Worm (Caenorhabditis elegans) whole organism, late embryonic: ENCODE measurements around the gene fbxc-50.

Experiments used
- C08G9.2 ChIP-seq: sonication (generic microtip); optimal IDR thresholded peaks from 2 replicates; lab custom pipeline; 2016; ENCODE audit warnings: mild to moderate bottlenecking, missing genetic modification characterization, moderate library complexity, missing compliant biosample characterization
- ama-1 ChIP-seq: fragments of 150-350 bp; optimal IDR thresholded peaks from 2 replicates; lab custom pipeline; 2014
- elt-4 ChIP-seq: sonication (generic microtip); optimal IDR thresholded peaks from 2 replicates; lab custom pipeline; 2016; ENCODE audit warnings: missing genetic modification characterization, missing compliant biosample characterization
- madf-2 ChIP-seq: sonication (generic microtip); optimal IDR thresholded peaks from 2 replicates; lab custom pipeline; 2017; ENCODE audit warnings: missing genetic modification characterization, missing compliant biosample characterization
- pag-3 ChIP-seq: sonication (generic microtip); optimal IDR thresholded peaks from 2 replicates; lab custom pipeline; 2016; ENCODE audit warnings: missing compliant biosample characterization, missing genetic modification characterization, borderline replicate concordance
- rnt-1 ChIP-seq: sonication (generic microtip); optimal IDR thresholded peaks from 2 replicates; lab custom pipeline; 2016; ENCODE audit warnings: missing genetic modification characterization, missing compliant biosample characterization

DNA sequence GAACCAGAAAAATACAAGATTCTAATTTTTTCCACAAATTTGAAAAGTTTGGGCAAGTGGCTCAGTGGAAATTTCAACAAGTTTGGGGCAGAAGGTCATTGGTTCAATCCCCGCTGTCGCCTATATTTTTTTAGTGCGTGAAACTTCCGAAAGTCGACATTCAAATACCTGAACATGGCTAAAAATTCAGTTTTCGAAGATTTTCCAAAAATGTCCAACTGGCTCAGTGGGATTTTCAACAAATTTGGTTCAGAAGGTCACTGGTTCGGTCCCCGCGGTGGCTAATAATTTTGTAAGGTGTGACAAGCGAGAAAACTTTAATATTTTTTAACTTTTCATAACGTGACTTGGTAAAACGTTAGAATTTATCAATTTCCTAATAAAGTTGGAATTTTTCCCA lies 16.8 kb upstream of the fbxc-50 start:
- no peak for TF ChIP-seq pag-3 (tag; lab: Kevin White, UChicago)
- TF ChIP-seq C08G9.2 (tag; lab: Kevin White, UChicago) = no peak
- no peak for TF ChIP-seq ama-1 (lab: Kevin White, UChicago)
- no peak for TF ChIP-seq rnt-1
- no peak for TF ChIP-seq madf-2 (tag; lab: Kevin White, UChicago)
- no peak for TF ChIP-seq elt-4 (tag; lab: Kevin White, UChicago)
